Worm (Caenorhabditis elegans): Measurements from ENCODE around the gene dpy-26.

DNA sequence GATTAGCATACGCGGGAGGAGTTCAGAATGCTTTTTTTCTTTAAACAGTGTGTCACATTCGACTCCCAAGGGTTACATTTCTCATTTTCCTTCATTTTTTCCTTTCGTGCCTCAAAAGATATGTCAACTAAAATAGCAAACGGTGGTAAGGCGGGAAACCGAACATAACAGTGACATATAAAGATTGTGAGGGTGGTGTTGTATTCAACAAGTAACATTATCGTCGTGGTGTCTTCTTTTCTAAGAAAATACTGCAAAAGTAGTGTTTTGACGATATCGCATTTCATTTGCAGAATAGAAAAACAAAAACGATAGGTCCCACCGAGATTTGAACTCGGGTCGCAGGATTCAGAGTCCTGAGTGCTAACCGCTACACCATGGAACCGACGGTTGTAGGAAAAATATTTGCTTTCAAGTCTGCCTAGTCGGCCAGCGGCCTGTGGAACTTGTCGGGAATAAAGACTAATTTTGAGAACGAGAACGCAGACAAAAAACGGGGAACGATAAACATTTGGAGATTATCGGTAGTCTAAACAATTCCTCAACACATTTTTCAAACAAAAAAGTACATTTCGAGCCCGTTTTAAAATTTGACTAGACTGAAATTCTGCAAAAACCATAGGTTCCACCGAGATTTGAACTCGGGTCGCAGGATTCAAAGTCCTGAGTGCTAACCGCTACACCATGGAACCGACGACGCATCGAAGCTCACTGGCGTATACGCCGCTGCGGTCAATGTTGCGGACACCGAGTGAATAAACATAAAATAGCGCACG, 34.3 kb downstream of the dpy-26 start:
- no peak for TF ChIP-seq hlh-30 (tag; optimal IDR thresholded peaks at IDR 0.05; ENCODE audit: insufficient read depth)
- no peak for TF ChIP-seq C08G9.2 (tag; optimal IDR thresholded peaks at IDR 0.05)
- TF ChIP-seq ceh-9 (tag; optimal IDR thresholded peaks at IDR 0.05) = no peak
- no peak for TF ChIP-seq fkh-10 (GFP tag; optimal IDR thresholded peaks at IDR 0.05)
- TF ChIP-seq lim-6 (tag; optimal IDR thresholded peaks at IDR 0.05) = no peak
- no peak for TF ChIP-seq elt-2 (tag; optimal IDR thresholded peaks at IDR 0.05)
